Fruit fly (Drosophila melanogaster) whole organism, embryonic: ENCODE results near the gene CG3764.

Experiments
- Atf6 ChIP-seq: fragments of 200-800 bp; sonication (Bioruptor generic); IDR thresholded peaks from 2 replicates; pipeline ENCODE4 v1.3.6; 2022; ENCODE audit warnings: missing biosample characterization, missing genetic modification characterization
- BEAF-32 ChIP-seq: fragments of 200-800 bp; sonication (Bioruptor generic); optimal IDR thresholded peaks from 3 replicates; lab custom pipeline; 2017; ENCODE audit warnings: missing biosample characterization, missing genetic modification characterization, mild to moderate bottlenecking, moderate library complexity, missing genetic modification reagents
- Bteb2 ChIP-seq: fragments of 200-800 bp; sonication (Bioruptor generic); optimal IDR thresholded peaks from 2 replicates; lab custom pipeline; 2016; ENCODE audit warnings: missing biosample characterization, missing genetic modification characterization
- CG10366 ChIP-seq: fragments of 200-800 bp; sonication (Bioruptor generic); IDR thresholded peaks from 2 replicates; pipeline ENCODE4 v1.3.6; 2022; ENCODE audit warnings: missing biosample characterization, missing genetic modification characterization
- CG10431 ChIP-seq: fragments of 200-800 bp; sonication (Bioruptor generic); optimal IDR thresholded peaks from 3 replicates; lab custom pipeline; 2018; ENCODE audit warnings: missing biosample characterization, mild to moderate bottlenecking, missing genetic modification characterization
- CG11247 ChIP-seq: fragments of 200-800 bp; sonication (Bioruptor generic); IDR thresholded peaks from 2 replicates; pipeline ENCODE4 v1.3.6; 2022; ENCODE audit warnings: missing biosample characterization, missing genetic modification characterization
- CG11504 ChIP-seq: fragments of 200-800 bp; sonication (Bioruptor generic); optimal IDR thresholded peaks from 3 replicates; lab custom pipeline; 2019; ENCODE audit warnings: missing biosample characterization, mild to moderate bottlenecking, missing genetic modification characterization, moderate library complexity
- CG12236 ChIP-seq: fragments of 200-800 bp; sonication (Bioruptor generic); optimal IDR thresholded peaks from 2 replicates; lab custom pipeline; 2016; ENCODE audit warnings: missing biosample characterization, missing genetic modification characterization
- CG1602 ChIP-seq: fragments of 200-800 bp; sonication (Bioruptor generic); optimal IDR thresholded peaks from 3 replicates; lab custom pipeline; 2016; ENCODE audit warnings: missing biosample characterization, missing genetic modification characterization
- CG1647 ChIP-seq: fragments of 200-800 bp; sonication (Bioruptor generic); optimal IDR thresholded peaks from 3 replicates; lab custom pipeline; 2016; ENCODE audit warnings: missing biosample characterization, missing genetic modification characterization
- CG16779 ChIP-seq: fragments of 200-800 bp; sonication (Bioruptor generic); IDR thresholded peaks from 2 replicates; pipeline ENCODE4 v1.3.6; 2022; ENCODE audit warnings: missing biosample characterization, missing genetic modification characterization
- CG17328 ChIP-seq: fragments of 200-800 bp; sonication (Bioruptor generic); IDR thresholded peaks from 2 replicates; pipeline ENCODE4 v1.3.6; 2022; ENCODE audit warnings: missing biosample characterization, missing genetic modification characterization
- CG2129 ChIP-seq: fragments of 200-800 bp; sonication (Bioruptor generic); IDR thresholded peaks from 2 replicates; pipeline ENCODE4 v1.3.6; 2022; ENCODE audit warnings: missing biosample characterization, missing genetic modification characterization; ENCODE audit not compliant: partially characterized antibody
- CG2678 ChIP-seq: fragments of 200-800 bp; sonication (Bioruptor generic); optimal IDR thresholded peaks from 3 replicates; lab custom pipeline; 2019; ENCODE audit warnings: missing biosample characterization, mild to moderate bottlenecking, missing genetic modification characterization, moderate library complexity
- CG3995 ChIP-seq: fragments of 200-800 bp; sonication (Bioruptor generic); optimal IDR thresholded peaks from 3 replicates; lab custom pipeline; 2016; ENCODE audit warnings: missing biosample characterization, missing genetic modification characterization
- CG42726 ChIP-seq: fragments of 200-800 bp; sonication (Bioruptor generic); IDR thresholded peaks from 2 replicates; pipeline ENCODE4 v1.3.6; 2022; ENCODE audit warnings: missing biosample characterization, missing genetic modification characterization; ENCODE audit not compliant: partially characterized antibody
- CG6854 ChIP-seq: fragments of 200-800 bp; sonication (Bioruptor generic); optimal IDR thresholded peaks from 3 replicates; lab custom pipeline; 2017; ENCODE audit warnings: missing biosample characterization, mild to moderate bottlenecking, missing genetic modification characterization
- CG9932 ChIP-seq: fragments of 200-800 bp; sonication (Bioruptor generic); IDR thresholded peaks from 2 replicates; pipeline ENCODE4 v1.3.6; 2022; ENCODE audit warnings: missing biosample characterization, missing genetic modification characterization
- Doc2 ChIP-seq: fragments of 200-800 bp; sonication (Bioruptor generic); IDR thresholded peaks from 2 replicates; pipeline ENCODE4 v1.3.6; 2022; ENCODE audit warnings: missing biosample characterization, missing genetic modification characterization
- Drgx ChIP-seq: fragments of 200-800 bp; sonication (Bioruptor generic); IDR thresholded peaks from 2 replicates; pipeline ENCODE4 v1.3.6; 2022; ENCODE audit warnings: missing biosample characterization, missing genetic modification characterization
- Fer3 ChIP-seq: fragments of 200-800 bp; sonication (Bioruptor generic); optimal IDR thresholded peaks from 2 replicates; lab custom pipeline; 2018; ENCODE audit warnings: missing biosample characterization, mild to moderate bottlenecking, missing genetic modification characterization, moderate library complexity
- HLH3B ChIP-seq: fragments of 200-800 bp; sonication (Bioruptor generic); IDR thresholded peaks from 2 replicates; pipeline ENCODE4 v1.3.6; 2022; ENCODE audit warnings: missing biosample characterization, missing genetic modification characterization
- Hand ChIP-seq: fragments of 200-800 bp; sonication (Bioruptor generic); optimal IDR thresholded peaks from 2 replicates; lab custom pipeline; 2017; ENCODE audit warnings: mild to moderate bottlenecking, missing biosample characterization, missing genetic modification reagents, missing genetic modification characterization
- Hmr ChIP-seq: fragments of 200-800 bp; sonication (Bioruptor generic); optimal IDR thresholded peaks from 3 replicates; lab custom pipeline; 2017; ENCODE audit warnings: mild to moderate bottlenecking, missing biosample characterization, missing genetic modification reagents, missing genetic modification characterization
- Hmx ChIP-seq: fragments of 200-800 bp; sonication (Bioruptor generic); optimal IDR thresholded peaks from 2 replicates; lab custom pipeline; 2016; ENCODE audit warnings: missing biosample characterization, missing genetic modification characterization
- Max ChIP-seq: fragments of 200-800 bp; sonication (Bioruptor generic); optimal IDR thresholded peaks from 2 replicates; lab custom pipeline; 2016; ENCODE audit warnings: missing biosample characterization, mild to moderate bottlenecking, missing genetic modification characterization
- Meics ChIP-seq: fragments of 200-800 bp; sonication (Bioruptor generic); optimal IDR thresholded peaks from 2 replicates; lab custom pipeline; 2017; ENCODE audit warnings: missing biosample characterization, mild to moderate bottlenecking, missing genetic modification characterization
- NFAT ChIP-seq: fragments of 200-800 bp; sonication (Bioruptor generic); IDR thresholded peaks from 2 replicates; pipeline ENCODE4 v1.3.6; 2022; ENCODE audit warnings: missing biosample characterization, missing genetic modification characterization
- Neu2 ChIP-seq: fragments of 200-800 bp; sonication (Bioruptor generic); optimal IDR thresholded peaks from 3 replicates; lab custom pipeline; 2016; ENCODE audit warnings: missing biosample characterization, missing genetic modification characterization, borderline replicate concordance
- Nf-YB ChIP-seq: fragments of 200-800 bp; sonication (Bioruptor generic); optimal IDR thresholded peaks from 3 replicates; lab custom pipeline; 2019; ENCODE audit warnings: missing biosample characterization, mild to moderate bottlenecking, missing genetic modification characterization, moderate library complexity
- ara ChIP-seq: fragments of 200-800 bp; sonication (Bioruptor generic); IDR thresholded peaks from 2 replicates; pipeline ENCODE4 v1.3.6; 2022; ENCODE audit warnings: missing biosample characterization, missing genetic modification characterization
- br ChIP-seq: fragments of >200 bp; optimal IDR thresholded peaks from 2 replicates; lab custom pipeline; 2017
- da ChIP-seq: fragments of 200-800 bp; sonication (Bioruptor generic); optimal IDR thresholded peaks from 2 replicates; lab custom pipeline; 2016; ENCODE audit warnings: missing biosample characterization, missing genetic modification characterization
- gce ChIP-seq: fragments of 200-800 bp; sonication (Bioruptor generic); IDR thresholded peaks from 3 replicates; pipeline ENCODE4 v1.3.6; 2022; ENCODE audit warnings: missing biosample characterization, missing genetic modification characterization
- gsb ChIP-seq: fragments of 200-800 bp; sonication (Bioruptor generic); IDR thresholded peaks from 2 replicates; pipeline ENCODE4 v1.3.6; 2022; ENCODE audit warnings: missing biosample characterization, missing genetic modification characterization
- hbn ChIP-seq: fragments of 200-800 bp; sonication (Bioruptor generic); IDR thresholded peaks from 2 replicates; pipeline ENCODE4 v1.3.6; 2022; ENCODE audit warnings: missing biosample characterization, missing genetic modification characterization; ENCODE audit not compliant: partially characterized antibody
- insv ChIP-seq, 2 experiments: fragments of 200-800 bp; sonication (Bioruptor generic); optimal IDR thresholded peaks; 3 replicates each; lab custom pipeline; 2016 to 2018; ENCODE audit warnings: missing biosample characterization in 2 of 2, missing genetic modification characterization in 2 of 2
- jumu ChIP-seq: fragments of 200-800 bp; sonication (Bioruptor generic); optimal IDR thresholded peaks from 3 replicates; lab custom pipeline; 2016; ENCODE audit warnings: missing biosample characterization, missing genetic modification characterization
- kay ChIP-seq: fragments of 200-800 bp; sonication (Bioruptor generic); optimal IDR thresholded peaks from 2 replicates; lab custom pipeline; 2016; ENCODE audit warnings: missing biosample characterization, missing genetic modification characterization
- klu ChIP-seq: fragments of 200-800 bp; sonication (Bioruptor generic); IDR thresholded peaks from 2 replicates; pipeline ENCODE4 v1.3.6; 2022; ENCODE audit warnings: missing biosample characterization, missing genetic modification characterization
- mld ChIP-seq: fragments of 200-800 bp; sonication (Bioruptor generic); IDR thresholded peaks from 3 replicates; pipeline ENCODE4 v1.3.6; 2022; ENCODE audit warnings: missing biosample characterization, missing genetic modification characterization; ENCODE audit not compliant: partially characterized antibody
- oc ChIP-seq: fragments of 200-800 bp; sonication (Bioruptor generic); optimal IDR thresholded peaks from 2 replicates; lab custom pipeline; 2018; ENCODE audit warnings: missing biosample characterization, mild to moderate bottlenecking, missing genetic modification characterization, moderate library complexity
- p53 ChIP-seq: fragments of 200-800 bp; sonication (Bioruptor generic); optimal IDR thresholded peaks from 2 replicates; lab custom pipeline; 2016; ENCODE audit warnings: missing biosample characterization, missing genetic modification characterization
- pan ChIP-seq, 4 experiments: fragments of >200 bp in 3 of 4; fragments of 200-800 bp in 1 of 4; sonication (Bioruptor generic) in 1 of 4; optimal IDR thresholded peaks in 3 of 4; IDR thresholded peaks in 1 of 4; 2 replicates each; pipeline versions ENCODE4 v1.3.6 to Lab custom; 2017 to 2022; ENCODE audit warnings: missing biosample characterization in 2 of 4, missing genetic modification characterization in 2 of 4, mixed read lengths in 1 of 4
- shn ChIP-seq: fragments of 200-800 bp; sonication (Bioruptor generic); optimal IDR thresholded peaks from 3 replicates; lab custom pipeline; 2016; ENCODE audit warnings: missing biosample characterization, missing genetic modification characterization
- sim ChIP-seq: fragments of 200-800 bp; sonication (Bioruptor generic); IDR thresholded peaks from 2 replicates; pipeline ENCODE4 v1.3.6; 2022; ENCODE audit warnings: missing biosample characterization, missing genetic modification characterization
- slbo ChIP-seq: fragments of 200-800 bp; sonication (Bioruptor generic); IDR thresholded peaks from 2 replicates; pipeline ENCODE4 v1.3.6; 2022; ENCODE audit warnings: missing biosample characterization, missing genetic modification characterization
- sr ChIP-seq: fragments of 200-800 bp; sonication (Bioruptor generic); IDR thresholded peaks from 3 replicates; pipeline ENCODE4 v1.3.6; 2022; ENCODE audit warnings: missing biosample characterization, missing genetic modification characterization
- trem ChIP-seq: fragments of 200-800 bp; optimal IDR thresholded peaks from 3 replicates; lab custom pipeline; 2019; ENCODE audit warnings: missing biosample characterization, mild to moderate bottlenecking, missing genetic modification characterization, moderate library complexity
- unc-4 ChIP-seq: fragments of 200-800 bp; sonication (Bioruptor generic); IDR thresholded peaks from 2 replicates; pipeline ENCODE4 v1.3.6; 2022; ENCODE audit warnings: missing biosample characterization, missing genetic modification characterization; ENCODE audit not compliant: partially characterized antibody
- zen ChIP-seq: fragments of 200-800 bp; sonication (Bioruptor generic); optimal IDR thresholded peaks from 3 replicates; lab custom pipeline; 2018; ENCODE audit warnings: missing biosample characterization, mild to moderate bottlenecking, missing genetic modification characterization, moderate library complexity
- zf30C ChIP-seq: fragments of 200-800 bp; sonication (Bioruptor generic); optimal IDR thresholded peaks from 3 replicates; lab custom pipeline; 2018; ENCODE audit warnings: missing biosample characterization, mild to moderate bottlenecking, missing genetic modification characterization

The CG3764 gene

dm6 chr3L:17035492-17035891 is 23.1 kb upstream of the CG3764 start, which contains the start of gene beg:
Gene beg (plus strand): TSS chr3L:17035668.
- TF ChIP-seq CG1647 (GFP tag; lab: Kevin White, UChicago) (no peak), zen (tag; lab: Kevin White, UChicago) (no peak), CG11504 (tag; lab: Kevin White, UChicago) (no peak), CG3995 (GFP tag; lab: Kevin White, UChicago) (no peak), br (lab: Kevin White, UChicago) (no peak), oc (tag; lab: Kevin White, UChicago) (no peak), shn (no peak), CG6854 (GFP tag; lab: Kevin White, UChicago) (no peak), CG10431 (GFP tag; lab: Kevin White, UChicago) (no peak), p53 (GFP tag; lab: Kevin White, UChicago) (no peak), gce (GFP tag; lab: Robert Waterston, UW) (no peak), CG1602 (GFP tag; lab: Kevin White, UChicago) (no peak), BEAF-32 (peak; percentile 60), CG2678 (tag; lab: Kevin White, UChicago) (no peak), Hmr (GFP tag; lab: Kevin White, UChicago) (no peak), zf30C (no peak), Hand (GFP tag; lab: Kevin White, UChicago) (no peak), CG2129 (GFP tag; lab: Robert Waterston, UW) (peak; percentile 37; the same call in 1 of the 2 replicates), ara (GFP tag; lab: Robert Waterston, UW) (no peak), Nf-YB (GFP tag; lab: Kevin White, UChicago) (no peak), da (GFP tag; lab: Kevin White, UChicago) (no peak), klu (GFP tag; lab: Robert Waterston, UW) (no peak), pan (optimal IDR thresholded peaks at IDR 0.05; lab: Kevin White, UChicago) (no peak), pan (GFP tag; optimal IDR thresholded peaks at IDR 0.05 in 1 of 2, IDR thresholded peaks at IDR 0.05 in 1 of 2) (no peak), trem (tag; lab: Kevin White, UChicago) (peak; percentile 16), CG10366 (GFP tag; lab: Robert Waterston, UW) (no peak), HLH3B (GFP tag; lab: Robert Waterston, UW) (no peak), Atf6 (GFP tag; lab: Robert Waterston, UW) (no peak), CG17328 (GFP tag; lab: Robert Waterston, UW) (no peak), Neu2 (GFP tag; lab: Kevin White, UChicago) (no peak), sr (no peak), Hmx (GFP tag; lab: Kevin White, UChicago) (no peak), CG42726 (GFP tag; lab: Robert Waterston, UW) (no peak), CG9932 (no peak), sim (GFP tag; lab: Robert Waterston, UW) (no peak), insv (GFP tag; optimal IDR thresholded peaks at IDR 0.05; lab: Kevin White, UChicago) (no peak), gsb (GFP tag; lab: Robert Waterston, UW) (no peak), CG12236 (GFP tag; lab: Kevin White, UChicago) (no peak), Bteb2 (GFP tag; lab: Kevin White, UChicago) (no peak), Meics (GFP tag; lab: Kevin White, UChicago) (no peak), kay (GFP tag; lab: Kevin White, UChicago) (no peak), Fer3 (tag; lab: Kevin White, UChicago) (no peak), CG11247 (GFP tag; lab: Robert Waterston, UW) (no peak), Doc2 (GFP tag; lab: Robert Waterston, UW) (no peak), slbo (GFP tag; lab: Robert Waterston, UW) (no peak), Max (GFP tag; lab: Kevin White, UChicago) (no peak), NFAT (no peak), Drgx (GFP tag; lab: Robert Waterston, UW) (no peak), mld (GFP tag; lab: Robert Waterston, UW) (peak; percentile 64; the same call in 1 of the 3 replicates), hbn (GFP tag; lab: Robert Waterston, UW) (peak; percentile 66), jumu (no peak), CG16779 (GFP tag; lab: Robert Waterston, UW) (no peak), unc-4 (GFP tag; lab: Robert Waterston, UW) (peak; percentile 72)
